Worm (Caenorhabditis elegans) whole organism, young adult: ENCODE measurements around the gene T15H9.5.

Experiments used
- B0336.3 ChIP-seq: fragments of 200-800 bp; sonication (Bioruptor generic); IDR thresholded peaks from 2 replicates; pipeline ENCODE4 v1.3.6; 2022; ENCODE audit warnings: missing genetic modification characterization, missing compliant biosample characterization
- F39B2.1 ChIP-seq: fragments of 200-800 bp; sonication (Bioruptor generic); IDR thresholded peaks from 2 replicates; pipeline ENCODE4 v1.3.6; 2022; ENCODE audit warnings: missing genetic modification reagents, missing genetic modification characterization, missing compliant biosample characterization
- Y53G8AR.9 ChIP-seq: fragments of 200-800 bp; sonication (Bioruptor generic); conservative IDR thresholded peaks from 2 replicates; pipeline ENCODE4 v1.3.6; 2022; ENCODE audit warnings: missing genetic modification reagents, missing genetic modification characterization, missing compliant biosample characterization
- akir-1 ChIP-seq: fragments of 200-800 bp; sonication (Bioruptor generic); optimal IDR thresholded peaks from 2 replicates; lab custom pipeline; 2018; ENCODE audit warnings: mild to moderate bottlenecking, missing genetic modification characterization, moderate library complexity, missing compliant biosample characterization
- aptf-2 ChIP-seq: fragments of 200-800 bp; sonication (Bioruptor generic); conservative IDR thresholded peaks from 2 replicates; pipeline ENCODE4 v1.3.6; 2022; ENCODE audit warnings: missing genetic modification reagents, missing genetic modification characterization, missing compliant biosample characterization
- attf-3 ChIP-seq: fragments of 200-800 bp; sonication (Bioruptor generic); conservative IDR thresholded peaks from 2 replicates; pipeline ENCODE4 v1.3.6; 2022; ENCODE audit warnings: missing genetic modification reagents, missing genetic modification characterization, missing compliant biosample characterization
- attf-5 ChIP-seq: fragments of 200-800 bp; sonication (Bioruptor generic); optimal IDR thresholded peaks from 2 replicates; lab custom pipeline; 2018; ENCODE audit warnings: mild to moderate bottlenecking, missing genetic modification characterization, missing compliant biosample characterization
- bed-1 ChIP-seq: fragments of 200-800 bp; sonication (Bioruptor generic); IDR thresholded peaks from 2 replicates; pipeline ENCODE4 v1.3.6; 2022; ENCODE audit warnings: missing genetic modification reagents, missing genetic modification characterization, missing compliant biosample characterization
- cebp-2 ChIP-seq: fragments of 200-800 bp; sonication (Bioruptor generic); IDR thresholded peaks from 2 replicates; pipeline ENCODE4 v1.3.6; 2022; ENCODE audit warnings: missing genetic modification characterization, missing compliant biosample characterization
- ceh-27 ChIP-seq: fragments of 200-800 bp; sonication (Bioruptor generic); optimal IDR thresholded peaks from 2 replicates; lab custom pipeline; 2018; ENCODE audit warnings: mild to moderate bottlenecking, missing genetic modification characterization, moderate library complexity, missing compliant biosample characterization
- ceh-91 ChIP-seq: fragments of 200-800 bp; sonication (Bioruptor generic); IDR thresholded peaks from 2 replicates; pipeline ENCODE4 v1.3.6; 2022; ENCODE audit warnings: missing genetic modification reagents, missing genetic modification characterization, missing compliant biosample characterization
- chd-7 ChIP-seq: sonication (generic microtip); optimal IDR thresholded peaks from 2 replicates; lab custom pipeline; 2016; ENCODE audit warnings: mild to moderate bottlenecking, missing genetic modification characterization, moderate library complexity, missing compliant biosample characterization
- die-1 ChIP-seq: sonication (generic microtip); optimal IDR thresholded peaks from 2 replicates; lab custom pipeline; 2016; ENCODE audit warnings: missing genotype, mild to moderate bottlenecking, missing genetic modification characterization, missing compliant biosample characterization
- egl-18 ChIP-seq: fragments of 200-800 bp; sonication (Bioruptor generic); IDR thresholded peaks from 2 replicates; pipeline ENCODE4 v1.3.6; 2022; ENCODE audit warnings: missing genetic modification reagents, missing genetic modification characterization, missing compliant biosample characterization
- egrh-3 ChIP-seq: fragments of 200-800 bp; sonication (Bioruptor generic); IDR thresholded peaks from 2 replicates; pipeline ENCODE4 v1.3.6; 2022; ENCODE audit warnings: missing genetic modification reagents, missing genetic modification characterization, missing compliant biosample characterization
- fkh-3 ChIP-seq: sonication (generic microtip); optimal IDR thresholded peaks from 2 replicates; lab custom pipeline; 2016; ENCODE audit warnings: mild to moderate bottlenecking, missing genetic modification characterization, missing compliant biosample characterization
- gei-17 ChIP-seq: fragments of 200-800 bp; sonication (Bioruptor generic); optimal IDR thresholded peaks from 2 replicates; lab custom pipeline; 2018; ENCODE audit warnings: mild to moderate bottlenecking, missing genetic modification characterization, missing compliant biosample characterization
- him-1 ChIP-seq: sonication (generic microtip); optimal IDR thresholded peaks from 2 replicates; lab custom pipeline; 2016; ENCODE audit warnings: missing genotype, missing genetic modification reagents, missing genetic modification characterization, missing compliant biosample characterization
- hmg-20 ChIP-seq: fragments of 200-800 bp; sonication (Bioruptor generic); IDR thresholded peaks from 2 replicates; pipeline ENCODE4 v1.3.6; 2022; ENCODE audit warnings: missing genetic modification reagents, missing genetic modification characterization, missing compliant biosample characterization
- lag-1 ChIP-seq: fragments of 200-800 bp; sonication (Bioruptor generic); IDR thresholded peaks from 2 replicates; pipeline ENCODE4 v1.3.6; 2022; ENCODE audit warnings: missing genetic modification reagents, missing genetic modification characterization, missing compliant biosample characterization
- let-607 ChIP-seq, 2 experiments: fragments of 200-800 bp in 1 of 2; sonication (Bioruptor generic) in 1 of 2; sonication (generic microtip) in 1 of 2; optimal IDR thresholded peaks; 2 replicates each; lab custom pipeline; 2016 to 2018; ENCODE audit warnings: mild to moderate bottlenecking in 2 of 2, missing compliant biosample characterization in 2 of 2, missing genetic modification characterization in 2 of 2, moderate library complexity in 2 of 2, missing genotype in 1 of 2
- lin-26 ChIP-seq: fragments of 200-800 bp; sonication (Bioruptor generic); IDR thresholded peaks from 2 replicates; pipeline ENCODE4 v1.3.6; 2022; ENCODE audit warnings: missing genetic modification reagents, missing genetic modification characterization, missing compliant biosample characterization
- lin-40 ChIP-seq: sonication (generic microtip); optimal IDR thresholded peaks from 2 replicates; lab custom pipeline; 2016; ENCODE audit warnings: missing genetic modification characterization, mild to moderate bottlenecking, missing compliant biosample characterization, missing genotype, missing genetic modification reagents
- madf-10 ChIP-seq: sonication (generic microtip); optimal IDR thresholded peaks from 2 replicates; lab custom pipeline; 2016; ENCODE audit warnings: mild to moderate bottlenecking, missing genetic modification characterization, missing compliant biosample characterization
- madf-8 ChIP-seq: fragments of 200-800 bp; sonication (Bioruptor generic); conservative IDR thresholded peaks from 2 replicates; pipeline ENCODE4 v1.3.6; 2022; ENCODE audit warnings: missing genetic modification reagents, missing genetic modification characterization, missing compliant biosample characterization
- nfya-1 ChIP-seq: sonication (generic microtip); optimal IDR thresholded peaks from 2 replicates; lab custom pipeline; 2017; ENCODE audit warnings: antibody characterized with exemption, missing compliant biosample characterization, missing genetic modification characterization, borderline replicate concordance; ENCODE audit not compliant: insufficient read depth
- nfyb-1 ChIP-seq: fragments of 200-800 bp; sonication (Bioruptor generic); IDR thresholded peaks from 2 replicates; pipeline ENCODE4 v1.3.6; 2022; ENCODE audit warnings: missing genetic modification reagents, missing genetic modification characterization, missing compliant biosample characterization
- nhr-120 ChIP-seq: fragments of 200-800 bp; sonication (Bioruptor generic); IDR thresholded peaks from 2 replicates; pipeline ENCODE4 v1.3.6; 2022; ENCODE audit warnings: missing genetic modification characterization, missing compliant biosample characterization
- nhr-179 ChIP-seq: sonication (generic microtip); optimal IDR thresholded peaks from 2 replicates; lab custom pipeline; 2016; ENCODE audit warnings: mild to moderate bottlenecking, missing genetic modification characterization, missing compliant biosample characterization
- rcor-1 ChIP-seq: fragments of 200-800 bp; sonication (Bioruptor generic); IDR thresholded peaks from 2 replicates; pipeline ENCODE4 v1.3.6; 2022; ENCODE audit warnings: missing genetic modification reagents, missing genetic modification characterization, missing compliant biosample characterization
- rpc-1 ChIP-seq, 2 experiments: fragments of 150-350 bp in 1 of 2; sonication (generic microtip) in 1 of 2; optimal IDR thresholded peaks; 2 replicates each; lab custom pipeline; 2014 to 2018; ENCODE audit warnings: missing biosample characterization in 1 of 2, missing genetic modification characterization in 1 of 2, missing genetic modification reagents in 1 of 2, missing genotype in 1 of 2
- sea-2 ChIP-seq: fragments of 200-800 bp; sonication (Bioruptor generic); IDR thresholded peaks from 2 replicates; pipeline ENCODE4 v1.3.6; 2022; ENCODE audit warnings: missing genetic modification characterization, missing compliant biosample characterization
- snpc-1.1 ChIP-seq: sonication (generic microtip); optimal IDR thresholded peaks from 2 replicates; lab custom pipeline; 2017; ENCODE audit warnings: missing genetic modification characterization, mild to moderate bottlenecking, missing compliant biosample characterization, antibody characterized with exemption, moderate library complexity, missing genotype, missing genetic modification reagents; ENCODE audit not compliant: insufficient read depth
- unc-130 ChIP-seq: sonication (generic microtip); optimal IDR thresholded peaks from 2 replicates; lab custom pipeline; 2016; ENCODE audit warnings: missing genetic modification reagents, missing genetic modification characterization, missing compliant biosample characterization
- xnd-1 ChIP-seq: sonication (generic microtip); optimal IDR thresholded peaks from 2 replicates; lab custom pipeline; 2016; ENCODE audit warnings: missing genotype, missing genetic modification reagents, missing genetic modification characterization, missing compliant biosample characterization
- zfh-2 ChIP-seq: fragments of 200-800 bp; sonication (Bioruptor generic); conservative IDR thresholded peaks from 2 replicates; pipeline ENCODE4 v1.3.6; 2022; ENCODE audit warnings: missing genetic modification reagents, missing genetic modification characterization, missing compliant biosample characterization
- zim-3 ChIP-seq: sonication (generic microtip); optimal IDR thresholded peaks from 2 replicates; lab custom pipeline; 2017; ENCODE audit warnings: mild to moderate bottlenecking, missing genetic modification characterization, moderate library complexity, missing compliant biosample characterization
- ztf-25 ChIP-seq: fragments of 200-800 bp; sonication (Bioruptor generic); IDR thresholded peaks from 2 replicates; pipeline ENCODE4 v1.3.6; 2022; ENCODE audit warnings: missing genetic modification reagents, missing genetic modification characterization, missing compliant biosample characterization
- ztf-3 ChIP-seq: fragments of 200-800 bp; sonication (Bioruptor generic); optimal IDR thresholded peaks from 2 replicates; lab custom pipeline; 2018; ENCODE audit warnings: mild to moderate bottlenecking, missing genetic modification characterization, missing compliant biosample characterization

T15H9.5 gene

DNA sequence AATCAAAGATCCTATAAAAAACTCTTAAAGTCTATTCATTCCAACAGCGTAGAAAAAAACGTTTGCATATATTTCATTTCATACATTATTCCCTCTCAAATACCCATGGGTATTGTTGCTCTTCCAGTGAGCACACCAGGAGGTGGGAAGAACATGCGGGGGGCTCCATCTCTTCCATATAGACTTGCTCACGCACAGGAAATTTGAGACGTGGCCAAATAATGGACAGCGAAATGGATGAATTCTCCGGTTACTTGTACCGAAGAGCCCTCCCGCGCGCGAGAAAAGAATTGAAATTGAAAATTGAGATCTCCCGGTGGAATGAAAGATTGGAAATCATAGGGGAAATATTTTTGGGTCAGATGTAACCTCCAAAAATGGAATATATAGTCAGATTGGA is 33.6 kb downstream of the T15H9.5 start:
- TF ChIP-seq nfyb-1 (0 out of 2 replicates have a peak, but pooled peaks have one; percentile 33), nhr-120 (GFP tag; lab: Robert Waterston, UW) (no peak), rcor-1 (GFP tag; lab: Robert Waterston, UW) (no peak), F39B2.1 (GFP tag; lab: Robert Waterston, UW) (no peak), attf-3 (GFP tag; lab: Robert Waterston, UW) (no peak), unc-130 (GFP tag; lab: Kevin White, UChicago) (no peak), cebp-2 (GFP tag; lab: Robert Waterston, UW) (no peak)
- TF ChIP-seq, all 124 proteins: peak for 1

- TF ChIP-seq zfh-2 (GFP tag; lab: Robert Waterston, UW) (no peak), die-1 (tag; lab: Kevin White, UChicago) (no peak), egrh-3 (GFP tag; lab: Robert Waterston, UW) (no peak), snpc-1.1 (tag; lab: Kevin White, UChicago) (no peak), lin-26 (no peak), aptf-2 (GFP tag; lab: Robert Waterston, UW) (no peak), xnd-1 (no peak), zim-3 (tag; lab: Kevin White, UChicago) (no peak), cebp-2 (GFP tag; lab: Robert Waterston, UW) (no peak), nhr-179 (tag; lab: Kevin White, UChicago) (no peak), madf-10 (tag; lab: Kevin White, UChicago) (no peak), rpc-1 (optimal IDR thresholded peaks at IDR 0.05; lab: Kevin White, UChicago) (no peak), rpc-1 (tag; optimal IDR thresholded peaks at IDR 0.05; lab: Kevin White, UChicago) (no peak), lin-40 (no peak), attf-5 (no peak), B0336.3 (GFP tag; lab: Robert Waterston, UW) (no peak), unc-130 (GFP tag; lab: Kevin White, UChicago) (no peak)
- TF ChIP-seq, all 124 proteins: peak for 0
Measured at ce11 chrII:9576707-9577106, 34.5 kb downstream of the T15H9.5 start.

DNA sequence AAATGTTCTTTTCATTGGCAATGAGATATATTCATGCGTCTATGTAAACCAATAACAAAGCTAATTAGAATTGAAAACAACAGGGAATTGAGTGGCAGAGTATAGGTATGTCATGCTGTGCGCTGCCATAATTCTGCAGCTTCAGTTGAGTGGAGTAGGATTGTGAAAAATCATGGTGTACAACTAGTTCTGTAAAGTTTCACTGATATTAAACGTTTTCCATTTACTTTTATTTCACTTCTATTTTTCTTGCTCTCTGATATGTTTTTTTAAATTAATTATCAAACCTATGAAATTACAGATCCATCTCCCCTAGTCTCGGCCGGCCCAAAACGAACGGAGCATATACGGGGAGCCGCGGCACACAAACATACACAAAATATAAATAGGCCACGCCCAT is 35.6 kb downstream of the T15H9.5 start, which contains the start of gene exc-7:
TSS of gene exc-7 (plus strand) at position 301 of the 400 bp plus-strand sequence.
- TF ChIP-seq hmg-20 (no peak), rcor-1 (GFP tag; lab: Robert Waterston, UW) (no peak), him-1 (tag; lab: Kevin White, UChicago) (no peak), gei-17 (GFP tag; lab: Kevin White, UChicago) (no peak), nhr-179 (tag; lab: Kevin White, UChicago) (no peak), sea-2 (no peak), nfya-1 (tag; lab: Kevin White, UChicago) (no peak), bed-1 (no peak), fkh-3 (no peak), madf-8 (GFP tag; lab: Robert Waterston, UW) (no peak), lag-1 (GFP tag; lab: Robert Waterston, UW) (no peak), ztf-25 (GFP tag; lab: Robert Waterston, UW) (no peak), ceh-91 (no peak), ztf-3 (GFP tag; lab: Kevin White, UChicago) (no peak), akir-1 (GFP tag; lab: Kevin White, UChicago) (no peak)

- TF ChIP-seq chd-7 (tag; lab: Kevin White, UChicago) (peak; percentile 13), egl-18 (GFP tag; lab: Robert Waterston, UW) (0 out of 2 replicates have a peak, but pooled peaks have one; percentile 27), let-607 (tag; optimal IDR thresholded peaks at IDR 0.05; lab: Kevin White, UChicago) (no peak), ceh-27 (GFP tag; lab: Kevin White, UChicago) (peak; percentile 14), Y53G8AR.9 (no peak), attf-3 (GFP tag; lab: Robert Waterston, UW) (no peak), zfh-2 (GFP tag; lab: Robert Waterston, UW) (0 out of 2 replicates have a peak, but pooled peaks have one; percentile 16)
Measured at ce11 chrII:9574406-9574805, 36.8 kb downstream of the T15H9.5 start.
